Worm (Caenorhabditis elegans) whole organism, L1 larva: Measurements from ENCODE around the gene T05H10.1.

Experiments used
- aly-2 ChIP-seq: fragments of 150-350 bp; optimal IDR thresholded peaks from 2 replicates; lab custom pipeline; 2014; ENCODE audit warnings: missing biosample characterization, missing genetic modification characterization
- blmp-1 ChIP-seq: fragments of 150-350 bp; optimal IDR thresholded peaks from 2 replicates; lab custom pipeline; 2014; ENCODE audit warnings: missing biosample characterization, missing genetic modification characterization
- ceh-63 ChIP-seq: fragments of 200-800 bp; sonication (Bioruptor generic); optimal IDR thresholded peaks from 2 replicates; lab custom pipeline; 2018; ENCODE audit warnings: mild to moderate bottlenecking, missing genetic modification characterization, missing compliant biosample characterization
- ceh-90 ChIP-seq: sonication (generic microtip); optimal IDR thresholded peaks from 2 replicates; lab custom pipeline; 2016; ENCODE audit warnings: missing genetic modification characterization, missing compliant biosample characterization
- egl-13 ChIP-seq: sonication (generic microtip); optimal IDR thresholded peaks from 2 replicates; lab custom pipeline; 2016; ENCODE audit warnings: missing genotype, missing genetic modification reagents, missing genetic modification characterization, missing compliant biosample characterization
- egl-27 ChIP-seq, 2 experiments: fragments of 150-350 bp in 1 of 2; sonication (generic microtip); optimal IDR thresholded peaks; 3 replicates each; lab custom pipeline; 2017 to 2018; ENCODE audit warnings: missing biosample characterization in 2 of 2, missing genetic modification characterization in 2 of 2, missing genetic modification reagents in 2 of 2
- fos-1 ChIP-seq: fragments of 150-350 bp; optimal IDR thresholded peaks from 2 replicates; lab custom pipeline; 2014; ENCODE audit warnings: missing biosample characterization, missing genetic modification characterization
- isw-1 ChIP-seq: fragments of 200-800 bp; sonication (Bioruptor generic); IDR thresholded peaks from 2 replicates; pipeline ENCODE4 v1.3.6; 2022; ENCODE audit warnings: missing genetic modification characterization, missing compliant biosample characterization
- lin-13 ChIP-seq: fragments of 150-350 bp; optimal IDR thresholded peaks from 2 replicates; lab custom pipeline; 2014; ENCODE audit warnings: missing biosample characterization, missing genetic modification reagents, missing genetic modification characterization
- lin-15B ChIP-seq: fragments of 150-350 bp; sonication (generic microtip); optimal IDR thresholded peaks from 3 replicates; lab custom pipeline; 2014; ENCODE audit warnings: missing biosample characterization, missing genetic modification characterization
- sox-4 ChIP-seq: sonication (generic microtip); optimal IDR thresholded peaks from 2 replicates; lab custom pipeline; 2016; ENCODE audit warnings: missing genetic modification characterization, missing compliant biosample characterization
- swsn-7 ChIP-seq: sonication (generic microtip); optimal IDR thresholded peaks from 2 replicates; lab custom pipeline; 2016; ENCODE audit warnings: missing genetic modification characterization, missing compliant biosample characterization
- unc-130 ChIP-seq: fragments of 150-350 bp; optimal IDR thresholded peaks from 2 replicates; lab custom pipeline; 2017; ENCODE audit warnings: missing biosample characterization, missing genetic modification characterization, inconsistent platforms
- unc-30 ChIP-seq: sonication (generic microtip); optimal IDR thresholded peaks from 2 replicates; lab custom pipeline; 2017; ENCODE audit warnings: missing biosample characterization, missing genetic modification characterization
- unc-98 ChIP-seq: fragments of 200-800 bp; sonication (Bioruptor generic); IDR thresholded peaks from 2 replicates; pipeline ENCODE4 v1.3.6; 2022; ENCODE audit warnings: missing genetic modification characterization, missing compliant biosample characterization
- ztf-4 ChIP-seq: fragments of 150-350 bp; optimal IDR thresholded peaks from 2 replicates; lab custom pipeline; 2014; ENCODE audit warnings: missing biosample characterization, missing genetic modification characterization

The T05H10.1 gene

ce11 chrII:8093283-8093682 lies 50.9 kb downstream of the T05H10.1 start:
- no peak for TF ChIP-seq ztf-4
- no peak for TF ChIP-seq unc-130 (tag; lab: Kevin White, UChicago)
- no peak for TF ChIP-seq egl-13 (tag; lab: Kevin White, UChicago)
- no peak for TF ChIP-seq isw-1 (GFP tag; lab: Robert Waterston, UW)
- TF ChIP-seq aly-2 (tag; lab: Kevin White, UChicago) = no peak
- no peak for TF ChIP-seq swsn-7 (tag; lab: Kevin White, UChicago)
- TF ChIP-seq lin-13 (GFP tag; lab: Kevin White, UChicago) = no peak
- no peak for TF ChIP-seq fos-1 (tag; lab: Kevin White, UChicago)
- no peak for TF ChIP-seq ceh-90 (tag; lab: Kevin White, UChicago)
- no peak for TF ChIP-seq egl-27 (tag; optimal IDR thresholded peaks at IDR 0.05; lab: Kevin White, UChicago)
- TF ChIP-seq lin-15B = no peak
- no peak for TF ChIP-seq unc-30 (tag; lab: Kevin White, UChicago)
- TF ChIP-seq unc-98 (GFP tag; lab: Robert Waterston, UW) = no peak
- no peak for TF ChIP-seq sox-4 (tag; lab: Kevin White, UChicago)
- TF ChIP-seq, all 84 proteins: peak for 0

- peak; percentile 58 for TF ChIP-seq blmp-1 (tag; lab: Kevin White, UChicago)
- TF ChIP-seq ceh-63 (GFP tag; lab: Kevin White, UChicago) = no peak
These were observed 51.5 kb downstream of the T05H10.1 start for ce11 chrII:8093914-8094313.
